Worm (Caenorhabditis elegans) whole organism, early embryonic: ENCODE results near the gene best-24.

Experiments used
- ama-1 ChIP-seq: fragments of 150-350 bp; optimal IDR thresholded peaks from 2 replicates; lab custom pipeline; 2014
- ceh-13 ChIP-seq: fragments of 200-800 bp; sonication (Bioruptor generic); optimal IDR thresholded peaks from 2 replicates; lab custom pipeline; 2018; ENCODE audit warnings: mild to moderate bottlenecking, missing genetic modification characterization, missing compliant biosample characterization
- flt-1 ChIP-seq: fragments of 200-800 bp; sonication (Bioruptor generic); IDR thresholded peaks from 2 replicates; pipeline ENCODE4 v1.3.6; 2022; ENCODE audit warnings: missing genetic modification characterization, missing compliant biosample characterization
- hmg-4 ChIP-seq: fragments of 200-800 bp; sonication (Bioruptor generic); optimal IDR thresholded peaks from 2 replicates; lab custom pipeline; 2018; ENCODE audit warnings: mild to moderate bottlenecking, missing genetic modification characterization, missing compliant biosample characterization
- hnd-1 ChIP-seq: sonication (generic microtip); optimal IDR thresholded peaks from 2 replicates; lab custom pipeline; 2016; ENCODE audit warnings: missing genetic modification characterization, missing compliant biosample characterization
- scrt-1 ChIP-seq: fragments of 200-800 bp; sonication (Bioruptor generic); IDR thresholded peaks from 2 replicates; pipeline ENCODE4 v1.3.6; 2022; ENCODE audit warnings: missing genetic modification characterization, missing compliant biosample characterization
- sea-1 ChIP-seq: fragments of 200-800 bp; sonication (Bioruptor generic); conservative IDR thresholded peaks from 2 replicates; pipeline ENCODE4 v1.3.6; 2022; ENCODE audit warnings: missing genetic modification characterization, missing compliant biosample characterization
- tbx-37 ChIP-seq: fragments of 200-800 bp; sonication (Bioruptor generic); conservative IDR thresholded peaks from 2 replicates; pipeline ENCODE4 v1.3.6; 2022; ENCODE audit warnings: missing genetic modification reagents, missing genetic modification characterization, missing compliant biosample characterization

- TF ChIP-seq ama-1 (lab: Kevin White, UChicago) (no peak), scrt-1 (GFP tag; lab: Robert Waterston, UW) (no peak), hmg-4 (GFP tag; lab: Kevin White, UChicago) (no peak), sea-1 (GFP tag; lab: Robert Waterston, UW) (no peak), ceh-13 (GFP tag; lab: Kevin White, UChicago) (no peak), hnd-1 (tag; lab: Kevin White, UChicago) (no peak), tbx-37 (GFP tag; lab: Robert Waterston, UW) (no peak), flt-1 (GFP tag; lab: Robert Waterston, UW) (no peak)
These were observed 8.4 kb downstream of the best-24 start, which contains the start of gene ZK688.1 for ce11 chrIII:7909263-7909662.
